Worm (Caenorhabditis elegans) whole organism, early embryonic: ENCODE results near the gene F07B10.4.

Experiments used
- B0310.2 ChIP-seq: sonication (generic microtip); optimal IDR thresholded peaks from 2 replicates; lab custom pipeline; 2016; ENCODE audit warnings: mild to moderate bottlenecking, missing genetic modification characterization, missing compliant biosample characterization
- F13C5.2 ChIP-seq: sonication (generic microtip); optimal IDR thresholded peaks from 2 replicates; lab custom pipeline; 2017; ENCODE audit warnings: mild to moderate bottlenecking, missing genetic modification characterization, inconsistent platforms, missing compliant biosample characterization
- ama-1 ChIP-seq: fragments of 150-350 bp; optimal IDR thresholded peaks from 2 replicates; lab custom pipeline; 2014
- ceh-13 ChIP-seq: fragments of 200-800 bp; sonication (Bioruptor generic); optimal IDR thresholded peaks from 2 replicates; lab custom pipeline; 2018; ENCODE audit warnings: mild to moderate bottlenecking, missing genetic modification characterization, missing compliant biosample characterization
- ceh-36 ChIP-seq: sonication (generic microtip); optimal IDR thresholded peaks from 2 replicates; lab custom pipeline; 2016; ENCODE audit warnings: missing genetic modification characterization, inconsistent platforms, missing compliant biosample characterization
- flt-1 ChIP-seq: fragments of 200-800 bp; sonication (Bioruptor generic); IDR thresholded peaks from 2 replicates; pipeline ENCODE4 v1.3.6; 2022; ENCODE audit warnings: missing genetic modification characterization, missing compliant biosample characterization
- hmg-4 ChIP-seq: fragments of 200-800 bp; sonication (Bioruptor generic); optimal IDR thresholded peaks from 2 replicates; lab custom pipeline; 2018; ENCODE audit warnings: mild to moderate bottlenecking, missing genetic modification characterization, missing compliant biosample characterization
- scrt-1 ChIP-seq: fragments of 200-800 bp; sonication (Bioruptor generic); IDR thresholded peaks from 2 replicates; pipeline ENCODE4 v1.3.6; 2022; ENCODE audit warnings: missing genetic modification characterization, missing compliant biosample characterization
- tbx-37 ChIP-seq: fragments of 200-800 bp; sonication (Bioruptor generic); conservative IDR thresholded peaks from 2 replicates; pipeline ENCODE4 v1.3.6; 2022; ENCODE audit warnings: missing genetic modification reagents, missing genetic modification characterization, missing compliant biosample characterization
- tra-4 ChIP-seq: sonication (generic microtip); optimal IDR thresholded peaks from 2 replicates; lab custom pipeline; 2017; ENCODE audit warnings: missing genetic modification characterization, missing compliant biosample characterization

- TF ChIP-seq B0310.2 (tag; lab: Kevin White, UChicago), result no peak
- TF ChIP-seq tbx-37 (GFP tag; lab: Robert Waterston, UW), result no peak
- no peak for TF ChIP-seq ceh-36 (tag; lab: Kevin White, UChicago)
- no peak for TF ChIP-seq scrt-1 (GFP tag; lab: Robert Waterston, UW)
- TF ChIP-seq tra-4 (tag; lab: Kevin White, UChicago), result no peak
- TF ChIP-seq F13C5.2 (tag; lab: Kevin White, UChicago), result no peak
- no peak for TF ChIP-seq flt-1 (GFP tag; lab: Robert Waterston, UW)
- TF ChIP-seq hmg-4 (GFP tag; lab: Kevin White, UChicago), result no peak
- no peak for TF ChIP-seq ama-1 (lab: Kevin White, UChicago)
- TF ChIP-seq ceh-13 (GFP tag; lab: Kevin White, UChicago), result no peak
Observed at ce11 chrV:11220415-11220814, 42.5 kb downstream of the F07B10.4 start.
